Fruit fly (Drosophila melanogaster): Measurements from ENCODE around the gene drn.

DNA sequence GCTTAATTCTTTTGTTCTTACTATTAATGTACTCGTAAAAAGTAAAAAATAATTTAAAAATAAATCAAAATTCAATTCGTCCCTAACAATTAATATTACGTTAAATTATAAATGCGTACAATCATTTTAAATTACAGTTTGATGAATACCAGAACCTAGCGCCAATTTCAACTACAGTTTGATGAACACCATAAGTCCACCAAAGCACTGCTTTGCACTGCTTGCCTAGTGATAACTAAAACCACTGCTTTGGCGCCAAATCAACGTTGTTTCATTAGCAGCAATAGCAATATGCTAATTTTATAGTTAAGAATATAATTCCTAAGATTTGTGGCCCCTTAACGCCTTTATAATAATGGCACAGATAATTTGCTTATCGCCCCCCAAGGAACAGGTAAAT lies 11.2 kb upstream of the drn start:
- TF ChIP-seq psq (optimal IDR thresholded peaks at IDR 0.05) (no peak), Myc (optimal IDR thresholded peaks at IDR 0.05) (no peak), insv (optimal IDR thresholded peaks at IDR 0.05) (no peak), h (optimal IDR thresholded peaks at IDR 0.05) (no peak)
